Fruit fly (Drosophila melanogaster) whole organism, pupa: Measurements from ENCODE around the gene mRpL13.

Experiments
- CG12605 ChIP-seq: fragments of 200-800 bp; sonication (Bioruptor generic); IDR thresholded peaks from 2 replicates; pipeline ENCODE4 v1.3.6; 2022; ENCODE audit warnings: missing biosample characterization, missing genetic modification characterization
- CG32121 ChIP-seq: fragments of 200-800 bp; sonication (Bioruptor generic); IDR thresholded peaks from 2 replicates; pipeline ENCODE4 v1.3.6; 2022; ENCODE audit warnings: missing biosample characterization, missing genetic modification characterization
- CG4496 ChIP-seq: fragments of 200-800 bp; sonication (Bioruptor generic); IDR thresholded peaks from 3 replicates; pipeline ENCODE4 v1.3.6; 2022; ENCODE audit warnings: missing biosample characterization, missing genetic modification characterization
- CG8159 ChIP-seq: fragments of 200-800 bp; sonication (Bioruptor generic); optimal IDR thresholded peaks from 3 replicates; lab custom pipeline; 2018; ENCODE audit warnings: missing biosample characterization, mild to moderate bottlenecking, missing genetic modification characterization, moderate library complexity
- D1 ChIP-seq: fragments of 200-800 bp; sonication (Bioruptor generic); optimal IDR thresholded peaks from 2 replicates; lab custom pipeline; 2018; ENCODE audit warnings: missing biosample characterization, mild to moderate bottlenecking, missing genetic modification characterization, moderate library complexity
- EcR ChIP-seq: fragments of 200-800 bp; sonication (Bioruptor generic); optimal IDR thresholded peaks from 3 replicates; lab custom pipeline; 2019; ENCODE audit warnings: missing biosample characterization, missing genetic modification characterization, mild to moderate bottlenecking, moderate library complexity, missing genetic modification reagents
- Ets98B ChIP-seq: fragments of 200-800 bp; sonication (Bioruptor generic); IDR thresholded peaks from 2 replicates; pipeline ENCODE4 v1.3.6; 2022; ENCODE audit warnings: missing biosample characterization, missing genetic modification characterization
- Pif1B ChIP-seq: fragments of 200-800 bp; sonication (Bioruptor generic); optimal IDR thresholded peaks from 3 replicates; lab custom pipeline; 2016; ENCODE audit warnings: missing biosample characterization, missing genetic modification characterization
- Snoo ChIP-seq: fragments of 200-800 bp; sonication (Bioruptor generic); optimal IDR thresholded peaks from 3 replicates; lab custom pipeline; 2017; ENCODE audit warnings: missing biosample characterization, mild to moderate bottlenecking, missing genetic modification characterization, inconsistent platforms
- rn ChIP-seq: fragments of 200-800 bp; sonication (Bioruptor generic); IDR thresholded peaks from 2 replicates; pipeline ENCODE4 v1.3.6; 2022; ENCODE audit warnings: missing biosample characterization, missing genetic modification characterization

- no peak for TF ChIP-seq CG4496 (GFP tag; lab: Robert Waterston, UW)
- no peak for TF ChIP-seq CG32121 (GFP tag; lab: Robert Waterston, UW)
- TF ChIP-seq Pif1B = no peak
- no peak for TF ChIP-seq Ets98B (GFP tag; lab: Robert Waterston, UW)
- no peak for TF ChIP-seq Snoo (tag; lab: Kevin White, UChicago)
- TF ChIP-seq D1 (tag; lab: Kevin White, UChicago) = no peak
- TF ChIP-seq rn (GFP tag; lab: Robert Waterston, UW) = no peak
- TF ChIP-seq CG8159 = no peak
- TF ChIP-seq CG12605 (GFP tag; lab: Robert Waterston, UW) = no peak
- TF ChIP-seq EcR (GFP tag; lab: Kevin White, UChicago) = no peak
Observed at dm6 chr2L:18860920-18861319, 1.9 kb upstream of the mRpL13 start.
